Worm (Caenorhabditis elegans) whole organism, L4 larva: ENCODE results near the gene mig-21.

Source experiments
- R02D3.7 ChIP-seq: fragments of 150-350 bp; sonication (generic microtip); optimal IDR thresholded peaks from 3 replicates; lab custom pipeline; 2014; ENCODE audit warnings: missing biosample characterization, missing genetic modification characterization
- ZK546.5 ChIP-seq, 2 experiments: sonication (generic microtip); optimal IDR thresholded peaks; 2 replicates each; lab custom pipeline; 2017; ENCODE audit warnings: missing biosample characterization in 2 of 2, missing genetic modification characterization in 2 of 2
- ama-1 ChIP-seq: fragments of 150-350 bp; optimal IDR thresholded peaks from 2 replicates; lab custom pipeline; 2014; ENCODE audit warnings: inconsistent platforms, mixed read lengths
- ceh-82 ChIP-seq: sonication (generic microtip); optimal IDR thresholded peaks from 2 replicates; lab custom pipeline; 2017; ENCODE audit warnings: missing biosample characterization, missing genetic modification characterization
- daf-16 ChIP-seq, 3 experiments: sonication (generic microtip); optimal IDR thresholded peaks; 2 replicates each; lab custom pipeline; 2016 to 2017; ENCODE audit warnings: missing genetic modification characterization in 3 of 3, missing genetic modification reagents in 3 of 3, mild to moderate bottlenecking in 2 of 3, missing compliant biosample characterization in 2 of 3, missing biosample characterization in 1 of 3, moderate library complexity in 1 of 3
- fkh-10 ChIP-seq: fragments of 150-350 bp; optimal IDR thresholded peaks from 2 replicates; lab custom pipeline; 2014; ENCODE audit warnings: missing biosample characterization, missing genetic modification reagents, missing genetic modification characterization
- lin-1 ChIP-seq: fragments of 200-800 bp; sonication (Bioruptor generic); IDR thresholded peaks from 2 replicates; pipeline ENCODE4 v1.3.6; 2022; ENCODE audit warnings: missing genetic modification reagents, missing genetic modification characterization, missing compliant biosample characterization
- lsy-2 ChIP-seq, 2 experiments: fragments of 150-350 bp in 1 of 2; sonication (generic microtip) in 1 of 2; optimal IDR thresholded peaks; 2 replicates each; lab custom pipeline; 2014 to 2017; ENCODE audit warnings: missing biosample characterization in 2 of 2, missing genetic modification characterization in 2 of 2
- mes-2 ChIP-seq: sonication (generic microtip); optimal IDR thresholded peaks from 2 replicates; lab custom pipeline; 2016; ENCODE audit warnings: missing genotype, mild to moderate bottlenecking, missing genetic modification characterization, missing compliant biosample characterization; ENCODE audit not compliant: poor library complexity, severe bottlenecking
- nhr-237 ChIP-seq: sonication (generic microtip); optimal IDR thresholded peaks from 2 replicates; lab custom pipeline; 2017; ENCODE audit warnings: missing biosample characterization, missing genetic modification characterization
- nhr-6 ChIP-seq: fragments of 150-350 bp; optimal IDR thresholded peaks from 2 replicates; lab custom pipeline; 2014; ENCODE audit warnings: missing biosample characterization, missing genetic modification characterization
- nhr-77 ChIP-seq: fragments of 150-350 bp; optimal IDR thresholded peaks from 2 replicates; lab custom pipeline; 2014; ENCODE audit warnings: missing biosample characterization, missing genetic modification characterization
- pha-4 ChIP-seq, 2 experiments: fragments of 150-350 bp in 1 of 2; fragments of 200-800 bp in 1 of 2; sonication (Bioruptor generic) in 1 of 2; IDR thresholded peaks in 1 of 2; optimal IDR thresholded peaks in 1 of 2; 2 replicates each; pipeline versions ENCODE4 v1.3.6 to Lab custom; 2014 to 2022; ENCODE audit warnings: missing genetic modification characterization in 2 of 2, missing genetic modification reagents in 2 of 2, missing biosample characterization in 1 of 2, missing compliant biosample characterization in 1 of 2

DNA sequence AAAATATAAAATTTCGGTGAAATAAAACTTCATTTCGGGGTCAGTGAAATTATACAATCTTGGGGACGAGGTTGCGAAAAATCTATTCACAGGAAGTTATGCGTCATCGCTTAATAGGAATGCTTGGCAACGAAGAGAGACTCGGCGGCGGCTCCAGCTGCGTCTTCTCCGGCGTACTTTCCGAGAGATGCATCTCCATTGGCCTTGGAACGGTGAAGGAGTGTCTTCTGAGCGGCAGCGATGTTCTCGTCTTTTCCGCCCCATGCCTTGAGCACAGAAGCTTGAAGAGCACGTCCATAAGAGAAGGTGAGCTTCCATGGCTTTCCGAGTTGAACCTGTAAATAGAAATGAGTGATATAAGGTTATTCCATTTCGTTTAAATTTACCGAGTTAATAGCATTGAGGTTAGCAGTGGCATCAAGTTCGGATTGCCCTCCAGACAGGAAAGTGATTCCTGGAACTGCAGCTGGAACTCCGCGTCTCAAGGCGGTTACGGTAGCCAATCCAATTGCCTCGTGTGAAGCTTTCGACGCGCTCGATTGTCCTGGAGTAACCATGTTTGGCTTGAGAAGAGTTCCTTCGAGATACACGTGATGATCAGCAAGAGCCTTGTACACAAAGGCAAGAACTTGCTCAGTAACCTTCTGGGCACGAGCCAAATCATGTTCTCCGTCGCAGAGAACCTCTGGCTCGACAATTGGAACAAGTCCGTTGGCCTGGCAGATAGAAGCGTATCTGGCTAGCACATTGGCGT, 3.3 kb downstream of the mig-21 start:
- TF ChIP-seq nhr-237 (tag; lab: Kevin White, UChicago) (no peak), ZK546.5 (tag; optimal IDR thresholded peaks at IDR 0.05; lab: Kevin White, UChicago) (no peak), ama-1 (lab: Kevin White, UChicago) (no peak), nhr-6 (tag; lab: Kevin White, UChicago) (no peak), lsy-2 (tag; optimal IDR thresholded peaks at IDR 0.05; lab: Kevin White, UChicago) (no peak), fkh-10 (GFP tag; lab: Kevin White, UChicago) (no peak), mes-2 (tag; lab: Kevin White, UChicago) (no peak), nhr-77 (tag; lab: Kevin White, UChicago) (no peak), R02D3.7 (tag; lab: Kevin White, UChicago) (no peak), pha-4 (GFP tag; IDR thresholded peaks at IDR 0.05; lab: Robert Waterston, UW) (no peak), pha-4 (tag; optimal IDR thresholded peaks at IDR 0.05; lab: Kevin White, UChicago) (no peak), ceh-82 (no peak), lin-1 (GFP tag; lab: Robert Waterston, UW) (no peak), daf-16 (GFP tag; optimal IDR thresholded peaks at IDR 0.05; lab: Kevin White, UChicago) (no peak), daf-16 (tag; optimal IDR thresholded peaks at IDR 0.05; lab: Kevin White, UChicago) (no peak)
